Worm (Caenorhabditis elegans) whole organism, young adult: ENCODE data around the gene Y43F8B.23.

Source experiments
- B0261.1 ChIP-seq: sonication (generic microtip); optimal IDR thresholded peaks from 2 replicates; lab custom pipeline; 2016; ENCODE audit warnings: mild to moderate bottlenecking, missing genetic modification characterization, moderate library complexity, missing compliant biosample characterization
- F10E7.11 ChIP-seq: sonication (generic microtip); optimal IDR thresholded peaks from 2 replicates; lab custom pipeline; 2017; ENCODE audit warnings: mild to moderate bottlenecking, missing genetic modification characterization, moderate library complexity, missing compliant biosample characterization
- K12H6.12 ChIP-seq: fragments of 200-800 bp; sonication (Bioruptor generic); optimal IDR thresholded peaks from 2 replicates; lab custom pipeline; 2018; ENCODE audit warnings: mild to moderate bottlenecking, missing genetic modification characterization, missing compliant biosample characterization
- ama-1 ChIP-seq, 3 experiments: fragments of 150-350 bp in 1 of 3; sonication (generic microtip) in 2 of 3; optimal IDR thresholded peaks; 2 replicates each; lab custom pipeline; 2014 to 2018; ENCODE audit warnings: missing biosample characterization in 2 of 3, missing genetic modification characterization in 2 of 3, missing genetic modification reagents in 2 of 3
- bed-2 ChIP-seq: fragments of 200-800 bp; sonication (Bioruptor generic); IDR thresholded peaks from 2 replicates; pipeline ENCODE4 v1.3.6; 2022; ENCODE audit warnings: missing genetic modification reagents, missing genetic modification characterization, missing compliant biosample characterization
- dpff-1 ChIP-seq: sonication (generic microtip); optimal IDR thresholded peaks from 2 replicates; lab custom pipeline; 2017; ENCODE audit warnings: mild to moderate bottlenecking, missing genetic modification characterization, missing compliant biosample characterization
- mcd-1 ChIP-seq: fragments of 200-800 bp; sonication (Bioruptor generic); IDR thresholded peaks from 2 replicates; pipeline ENCODE4 v1.3.6; 2022; ENCODE audit warnings: missing genetic modification reagents, missing genetic modification characterization, missing compliant biosample characterization
- pha-4 ChIP-seq: fragments of 150-350 bp; sonication (generic microtip); optimal IDR thresholded peaks from 2 replicates; lab custom pipeline; 2014; ENCODE audit warnings: missing biosample characterization, missing genetic modification reagents, missing genetic modification characterization
- rcor-1 ChIP-seq: fragments of 200-800 bp; sonication (Bioruptor generic); IDR thresholded peaks from 2 replicates; pipeline ENCODE4 v1.3.6; 2022; ENCODE audit warnings: missing genetic modification reagents, missing genetic modification characterization, missing compliant biosample characterization
- sea-2 ChIP-seq: fragments of 200-800 bp; sonication (Bioruptor generic); IDR thresholded peaks from 2 replicates; pipeline ENCODE4 v1.3.6; 2022; ENCODE audit warnings: missing genetic modification characterization, missing compliant biosample characterization
- snpc-4 ChIP-seq, 5 experiments: fragments of 150-350 bp in 1 of 5; sonication (generic microtip) in 4 of 5; optimal IDR thresholded peaks; 2 replicates each; lab custom pipeline; 2014 to 2018; ENCODE audit warnings: missing genetic modification characterization in 5 of 5, missing biosample characterization in 3 of 5, antibody characterized with exemption in 2 of 5, mild to moderate bottlenecking in 2 of 5, missing compliant biosample characterization in 2 of 5, missing genotype in 2 of 5, moderate library complexity in 2 of 5, missing genetic modification reagents in 1 of 5

DNA sequence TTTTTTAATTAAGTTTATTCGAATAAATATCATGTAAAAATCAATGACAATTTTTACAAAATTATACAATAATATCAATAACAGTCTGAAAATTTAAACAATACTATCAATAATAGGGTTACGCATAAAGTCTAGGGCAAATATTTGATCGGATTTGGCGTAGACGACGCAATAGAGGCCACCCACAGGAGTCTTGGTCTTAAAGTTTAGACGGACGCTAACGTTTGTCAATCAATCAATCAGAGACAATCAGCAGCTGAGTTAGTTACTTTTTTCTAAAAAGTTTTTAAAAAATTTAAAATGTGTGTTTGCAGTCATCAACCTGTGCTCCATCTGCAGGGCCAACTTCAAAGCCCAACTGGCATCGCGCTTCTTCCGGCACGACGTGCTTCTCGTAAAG is 23.9 kb upstream of the Y43F8B.23 start, which contains the start of gene Y43F8B.29:
- TF ChIP-seq bed-2 (no peak), F10E7.11 (tag; lab: Kevin White, UChicago) (no peak), sea-2 (GFP tag; lab: Robert Waterston, UW) (no peak), pha-4 (tag; lab: Kevin White, UChicago) (no peak), B0261.1 (tag; lab: Kevin White, UChicago) (no peak), rcor-1 (GFP tag; lab: Robert Waterston, UW) (no peak), ama-1 (optimal IDR thresholded peaks at IDR 0.05; lab: Kevin White, UChicago) (no peak), ama-1 (GFP tag; optimal IDR thresholded peaks at IDR 0.05; lab: Kevin White, UChicago) (no peak), K12H6.12 (no peak), snpc-4 (GFP tag; optimal IDR thresholded peaks at IDR 0.05; lab: Kevin White, UChicago) (no peak), snpc-4 (tag; optimal IDR thresholded peaks at IDR 0.05; lab: Kevin White, UChicago) (no peak), dpff-1 (no peak), mcd-1 (no peak)
